Worm (Caenorhabditis elegans) whole organism, L3 larva: ENCODE results near the gene F46F5.14.

Source experiments
- ZK546.5 ChIP-seq: sonication (generic microtip); optimal IDR thresholded peaks from 2 replicates; lab custom pipeline; 2017; ENCODE audit warnings: missing biosample characterization, missing genetic modification characterization
- aly-2 ChIP-seq: fragments of 150-350 bp; optimal IDR thresholded peaks from 2 replicates; lab custom pipeline; 2014; ENCODE audit warnings: missing biosample characterization, missing genetic modification characterization
- ama-1 ChIP-seq: fragments of 150-350 bp; optimal IDR thresholded peaks from 2 replicates; lab custom pipeline; 2018
- elt-2 ChIP-seq: sonication (generic microtip); optimal IDR thresholded peaks from 2 replicates; lab custom pipeline; 2016; ENCODE audit warnings: missing genetic modification reagents, mild to moderate bottlenecking, missing genetic modification characterization, missing compliant biosample characterization
- fos-1 ChIP-seq: fragments of 150-350 bp; optimal IDR thresholded peaks from 2 replicates; lab custom pipeline; 2014; ENCODE audit warnings: missing biosample characterization, missing genetic modification characterization
- mdl-1 ChIP-seq: fragments of 150-350 bp; optimal IDR thresholded peaks from 2 replicates; lab custom pipeline; 2014; ENCODE audit warnings: missing biosample characterization, missing genetic modification characterization
- tbx-2 ChIP-seq: sonication (generic microtip); optimal IDR thresholded peaks from 2 replicates; lab custom pipeline; 2016; ENCODE audit warnings: mild to moderate bottlenecking, missing genetic modification characterization, missing compliant biosample characterization
- unc-62 ChIP-seq: fragments of 150-350 bp; sonication (generic microtip); optimal IDR thresholded peaks from 4 replicates; lab custom pipeline; 2014; ENCODE audit warnings: missing biosample characterization, missing genetic modification reagents, missing genetic modification characterization

- TF ChIP-seq elt-2 (tag; lab: Kevin White, UChicago) (no peak), tbx-2 (tag; lab: Kevin White, UChicago) (no peak), ama-1 (lab: Kevin White, UChicago) (no peak), aly-2 (no peak), mdl-1 (tag; lab: Kevin White, UChicago) (no peak), unc-62 (GFP tag; lab: Kevin White, UChicago) (no peak), ZK546.5 (tag; lab: Kevin White, UChicago) (no peak), fos-1 (no peak)
These were observed 44.8 kb upstream of the F46F5.14 start for ce11 chrII:754971-755370.
